Worm (Caenorhabditis elegans) whole organism, mixed stage, embryonic: Measurements from ENCODE around the gene lec-4.
A peak's percentile ranks its signal among the peaks of the same experiment; 100 is the strongest.

ENCODE experiments used
- M03D4.4 ChIP-seq: sonication (generic microtip); optimal IDR thresholded peaks from 2 replicates; lab custom pipeline; 2017; ENCODE audit warnings: mild to moderate bottlenecking, missing genetic modification characterization, missing compliant biosample characterization
- blmp-1 ChIP-seq: fragments of 150-350 bp; optimal IDR thresholded peaks from 2 replicates; lab custom pipeline; 2014; ENCODE audit warnings: missing biosample characterization, missing genetic modification characterization
- ceh-43 ChIP-seq: fragments of 200-800 bp; sonication (Bioruptor generic); optimal IDR thresholded peaks from 2 replicates; lab custom pipeline; 2018; ENCODE audit warnings: mild to moderate bottlenecking, missing genetic modification characterization, moderate library complexity, missing compliant biosample characterization
- ceh-83 ChIP-seq: fragments of 200-800 bp; sonication (Bioruptor generic); optimal IDR thresholded peaks from 2 replicates; lab custom pipeline; 2018; ENCODE audit warnings: mild to moderate bottlenecking, missing genetic modification characterization, missing compliant biosample characterization
- ces-1 ChIP-seq: fragments of 150-350 bp; optimal IDR thresholded peaks from 2 replicates; lab custom pipeline; 2014; ENCODE audit warnings: missing biosample characterization, missing genetic modification reagents, missing genetic modification characterization
- cnd-1 ChIP-seq: fragments of 200-800 bp; sonication (Bioruptor generic); optimal IDR thresholded peaks from 2 replicates; lab custom pipeline; 2018; ENCODE audit warnings: mild to moderate bottlenecking, missing genetic modification characterization, missing compliant biosample characterization
- drap-1 ChIP-seq: fragments of 200-800 bp; sonication (Bioruptor generic); optimal IDR thresholded peaks from 3 replicates; lab custom pipeline; 2018; ENCODE audit warnings: mild to moderate bottlenecking, missing genetic modification characterization, missing compliant biosample characterization
- elt-1 ChIP-seq: sonication (generic microtip); optimal IDR thresholded peaks from 2 replicates; lab custom pipeline; 2017; ENCODE audit warnings: missing genetic modification characterization, mild to moderate bottlenecking, missing compliant biosample characterization, antibody characterized with exemption, moderate library complexity, borderline replicate concordance; ENCODE audit not compliant: insufficient read depth
- elt-3 ChIP-seq: fragments of 150-350 bp; optimal IDR thresholded peaks from 2 replicates; lab custom pipeline; 2014; ENCODE audit warnings: missing biosample characterization, missing genetic modification characterization
- flh-1 ChIP-seq: fragments of 200-800 bp; sonication (Bioruptor generic); optimal IDR thresholded peaks from 2 replicates; lab custom pipeline; 2018; ENCODE audit warnings: mild to moderate bottlenecking, missing genetic modification characterization, moderate library complexity, missing compliant biosample characterization
- ham-2 ChIP-seq: fragments of 200-800 bp; sonication (Bioruptor generic); optimal IDR thresholded peaks from 2 replicates; lab custom pipeline; 2018; ENCODE audit warnings: mild to moderate bottlenecking, missing genetic modification characterization, missing compliant biosample characterization
- hlh-1 ChIP-seq: fragments of 150-350 bp; optimal IDR thresholded peaks from 2 replicates; lab custom pipeline; 2014; ENCODE audit warnings: missing biosample characterization, missing genetic modification reagents, missing genetic modification characterization
- lin-32 ChIP-seq: fragments of 200-800 bp; sonication (Bioruptor generic); optimal IDR thresholded peaks from 2 replicates; lab custom pipeline; 2018; ENCODE audit warnings: mild to moderate bottlenecking, missing genetic modification characterization, missing compliant biosample characterization
- lsy-2 ChIP-seq: fragments of 150-350 bp; optimal IDR thresholded peaks from 2 replicates; lab custom pipeline; 2014; ENCODE audit warnings: missing biosample characterization, missing genetic modification characterization
- mab-5 ChIP-seq: fragments of 150-350 bp; optimal IDR thresholded peaks from 2 replicates; lab custom pipeline; 2014; ENCODE audit warnings: missing biosample characterization, missing genetic modification characterization
- mep-1 ChIP-seq: fragments of 150-350 bp; optimal IDR thresholded peaks from 2 replicates; lab custom pipeline; 2017; ENCODE audit warnings: missing biosample characterization, missing genetic modification reagents, missing genetic modification characterization, inconsistent platforms
- mls-2 ChIP-seq: sonication (generic microtip); optimal IDR thresholded peaks from 2 replicates; lab custom pipeline; 2016; ENCODE audit warnings: mild to moderate bottlenecking, missing genetic modification characterization, moderate library complexity, missing compliant biosample characterization
- nhr-12 ChIP-seq: fragments of 150-350 bp; optimal IDR thresholded peaks from 2 replicates; lab custom pipeline; 2014; ENCODE audit warnings: missing biosample characterization, missing genetic modification characterization
- nhr-2 ChIP-seq: fragments of 150-350 bp; optimal IDR thresholded peaks from 2 replicates; lab custom pipeline; 2014; ENCODE audit warnings: missing biosample characterization, missing genetic modification characterization
- nhr-28 ChIP-seq: fragments of 150-350 bp; optimal IDR thresholded peaks from 2 replicates; lab custom pipeline; 2014; ENCODE audit warnings: missing biosample characterization, missing genetic modification characterization
- nhr-76 ChIP-seq: sonication (generic microtip); optimal IDR thresholded peaks from 2 replicates; lab custom pipeline; 2017; ENCODE audit warnings: missing biosample characterization, missing genetic modification characterization
- pha-4 ChIP-seq: fragments of 150-350 bp; optimal IDR thresholded peaks from 2 replicates; lab custom pipeline; 2018; ENCODE audit warnings: missing biosample characterization, missing genetic modification reagents, missing genetic modification characterization
- snpc-4 ChIP-seq: fragments of 150-350 bp; optimal IDR thresholded peaks from 2 replicates; lab custom pipeline; 2014; ENCODE audit warnings: missing biosample characterization, missing genetic modification characterization
- sptf-1 ChIP-seq: sonication (generic microtip); optimal IDR thresholded peaks from 2 replicates; lab custom pipeline; 2017; ENCODE audit warnings: mild to moderate bottlenecking, missing genetic modification characterization, moderate library complexity, missing compliant biosample characterization
- tbx-8 ChIP-seq: fragments of 200-800 bp; sonication (Bioruptor generic); optimal IDR thresholded peaks from 2 replicates; lab custom pipeline; 2018; ENCODE audit warnings: mild to moderate bottlenecking, missing genetic modification characterization, moderate library complexity, missing compliant biosample characterization
- unc-39 ChIP-seq: fragments of 150-350 bp; optimal IDR thresholded peaks from 2 replicates; lab custom pipeline; 2014; ENCODE audit warnings: missing biosample characterization, missing genetic modification characterization
- unc-62 ChIP-seq: fragments of 150-350 bp; optimal IDR thresholded peaks from 2 replicates; lab custom pipeline; 2014; ENCODE audit warnings: missing biosample characterization, missing genetic modification reagents, missing genetic modification characterization
- zip-8 ChIP-seq: fragments of 150-350 bp; optimal IDR thresholded peaks from 2 replicates; lab custom pipeline; 2014; ENCODE audit warnings: missing biosample characterization, missing genetic modification characterization
- ztf-11 ChIP-seq: fragments of 150-350 bp; optimal IDR thresholded peaks from 2 replicates; lab custom pipeline; 2014; ENCODE audit warnings: missing biosample characterization, missing genetic modification characterization

Gene lec-4

ce11 chrIII:3738331-3738730 lies 34.8 kb downstream of the lec-4 start:
- no peak for TF ChIP-seq cnd-1 (tag; lab: Kevin White, UChicago)
- TF ChIP-seq zip-8 (tag; lab: Kevin White, UChicago): peak; percentile 90

- no peak for TF ChIP-seq sptf-1 (tag; lab: Kevin White, UChicago)
- no peak for TF ChIP-seq M03D4.4
- TF ChIP-seq zip-8 (tag; lab: Kevin White, UChicago): no peak
- TF ChIP-seq nhr-28: no peak
- TF ChIP-seq snpc-4 (tag; lab: Kevin White, UChicago): no peak
- no peak for TF ChIP-seq mls-2
- TF ChIP-seq flh-1 (GFP tag; lab: Kevin White, UChicago): no peak
- no peak for TF ChIP-seq mep-1
- TF ChIP-seq unc-62: no peak
- TF ChIP-seq ceh-83: no peak
- no peak for TF ChIP-seq ceh-43 (GFP tag; lab: Kevin White, UChicago)
- TF ChIP-seq mab-5 (tag; lab: Kevin White, UChicago): no peak
- TF ChIP-seq nhr-76 (tag; lab: Kevin White, UChicago): no peak
- TF ChIP-seq lin-32 (GFP tag; lab: Kevin White, UChicago): no peak
- no peak for TF ChIP-seq hlh-1
- no peak for TF ChIP-seq unc-39 (tag; lab: Kevin White, UChicago)
- no peak for TF ChIP-seq elt-1 (tag; lab: Kevin White, UChicago)
- no peak for TF ChIP-seq ham-2
- no peak for TF ChIP-seq lsy-2 (tag; lab: Kevin White, UChicago)
- TF ChIP-seq blmp-1 (tag; lab: Kevin White, UChicago): no peak
- TF ChIP-seq, all 35 proteins: peak for 0
Measured at ce11 chrIII:3737742-3738141, 35.4 kb downstream of the lec-4 start.

ce11 chrIII:3736302-3736701 lies 36.8 kb downstream of the lec-4 start, which contains the start of gene F34D10.4:
TSS of gene F34D10.4 (plus strand) at chrIII:3736602.
- TF ChIP-seq lsy-2 (tag; lab: Kevin White, UChicago) (no peak), mep-1 (no peak)

- TF ChIP-seq ham-2 (no peak), unc-39 (tag; lab: Kevin White, UChicago) (no peak), sptf-1 (tag; lab: Kevin White, UChicago) (peak; percentile 37), unc-62 (no peak), mep-1 (no peak), nhr-12 (tag; lab: Kevin White, UChicago) (no peak), drap-1 (GFP tag; lab: Kevin White, UChicago) (no peak), pha-4 (tag; lab: Kevin White, UChicago) (no peak), hlh-1 (peak; percentile 88), ztf-11 (no peak), lsy-2 (tag; lab: Kevin White, UChicago) (no peak)
Measured at ce11 chrIII:3735509-3736255, 37.4 kb downstream of the lec-4 start.

- TF ChIP-seq pha-4 (tag; lab: Kevin White, UChicago) (peak; percentile 25), ceh-83 (no peak), nhr-2 (peak; percentile 22), zip-8 (tag; lab: Kevin White, UChicago) (peak; percentile 65), tbx-8 (GFP tag; lab: Kevin White, UChicago) (peak; percentile 2), drap-1 (GFP tag; lab: Kevin White, UChicago) (no peak), elt-3 (tag; lab: Kevin White, UChicago) (no peak), unc-39 (tag; lab: Kevin White, UChicago) (no peak)
Measured at ce11 chrIII:3734990-3735389, 38.1 kb downstream of the lec-4 start, which contains the start of gene evl-18. TSS of gene evl-18 (minus strand) at chrIII:3735039.

ce11 chrIII:3734007-3734406 lies 39.1 kb downstream of the lec-4 start, which contains the start of gene F34D10.3:
TSS of gene F34D10.3 (plus strand) at chrIII:3734255.
- no peak for TF ChIP-seq M03D4.4
- no peak for TF ChIP-seq unc-62
- no peak for TF ChIP-seq mls-2
- TF ChIP-seq lsy-2 (tag; lab: Kevin White, UChicago): peak; percentile 14
- peak; percentile 53 for TF ChIP-seq ces-1 (GFP tag; lab: Kevin White, UChicago)
- peak; percentile 8 for TF ChIP-seq mep-1
- TF ChIP-seq, all 35 proteins: peak for 3
